Fruit fly (Drosophila melanogaster) whole organism, embryonic: Measurements from ENCODE around the gene Invadolysin.

Experiments used
- CG18476 ChIP-seq: fragments of 200-800 bp; sonication (Bioruptor generic); optimal IDR thresholded peaks from 2 replicates; lab custom pipeline; 2016; ENCODE audit warnings: missing biosample characterization, mild to moderate bottlenecking, missing genetic modification characterization
- CG18599 ChIP-seq: fragments of 200-800 bp; sonication (Bioruptor generic); optimal IDR thresholded peaks from 3 replicates; lab custom pipeline; 2017; ENCODE audit warnings: missing biosample characterization, missing genetic modification characterization, mild to moderate bottlenecking, moderate library complexity, missing genetic modification reagents
- Max ChIP-seq: fragments of 200-800 bp; sonication (Bioruptor generic); optimal IDR thresholded peaks from 2 replicates; lab custom pipeline; 2016; ENCODE audit warnings: missing biosample characterization, mild to moderate bottlenecking, missing genetic modification characterization
- Neu2 ChIP-seq: fragments of 200-800 bp; sonication (Bioruptor generic); optimal IDR thresholded peaks from 3 replicates; lab custom pipeline; 2016; ENCODE audit warnings: missing biosample characterization, missing genetic modification characterization, borderline replicate concordance
- Xbp1 ChIP-seq: fragments of 200-800 bp; sonication (Bioruptor generic); optimal IDR thresholded peaks from 3 replicates; lab custom pipeline; 2016; ENCODE audit warnings: missing biosample characterization, mild to moderate bottlenecking, missing genetic modification characterization
- bowl ChIP-seq: fragments of 200-800 bp; sonication (Bioruptor generic); IDR thresholded peaks from 2 replicates; pipeline ENCODE4 v1.3.6; 2022; ENCODE audit warnings: missing biosample characterization, missing genetic modification characterization
- hkb ChIP-seq, 2 experiments: fragments of 200-800 bp in 1 of 2; fragments of >200 bp in 1 of 2; sonication (Bioruptor generic) in 1 of 2; IDR thresholded peaks in 1 of 2; optimal IDR thresholded peaks in 1 of 2; 2 replicates each; pipeline versions ENCODE4 v1.3.6 to Lab custom; 2017 to 2022; ENCODE audit warnings: missing biosample characterization in 1 of 2, missing genetic modification characterization in 1 of 2
- klu ChIP-seq: fragments of 200-800 bp; sonication (Bioruptor generic); IDR thresholded peaks from 2 replicates; pipeline ENCODE4 v1.3.6; 2022; ENCODE audit warnings: missing biosample characterization, missing genetic modification characterization
- pum ChIP-seq: fragments of 200-800 bp; sonication (Bioruptor generic); optimal IDR thresholded peaks from 2 replicates; lab custom pipeline; 2016; ENCODE audit warnings: missing biosample characterization, missing genetic modification characterization

DNA sequence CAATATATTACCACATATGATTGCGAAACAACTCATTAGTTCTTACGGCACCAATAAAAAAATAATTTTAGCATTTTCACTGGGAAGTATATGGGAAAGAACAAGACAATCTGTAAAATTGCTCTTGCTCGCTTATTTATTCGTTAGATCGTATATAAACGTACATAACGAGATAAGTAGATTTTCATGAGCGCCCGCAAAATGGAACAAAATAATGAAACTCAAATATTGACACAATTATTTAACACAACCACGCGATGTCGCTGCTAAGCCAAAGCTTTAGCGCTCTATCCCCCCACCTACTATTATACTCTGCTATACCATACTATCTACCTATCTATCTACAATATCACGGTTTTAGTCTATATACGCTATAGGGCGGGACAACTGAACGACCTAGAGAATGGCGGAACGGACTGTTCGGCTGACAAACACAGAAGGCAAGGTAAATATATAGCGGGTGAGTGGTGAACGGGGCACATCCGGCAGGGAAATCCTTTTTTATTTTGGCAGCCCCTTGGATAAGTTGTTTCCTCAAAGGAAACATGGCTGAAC lies 13.4 kb upstream of the Invadolysin start:
- TF ChIP-seq bowl (GFP tag; lab: Robert Waterston, UW) = no peak
- TF ChIP-seq pum (GFP tag; lab: Kevin White, UChicago) = no peak
- no peak for TF ChIP-seq hkb (optimal IDR thresholded peaks at IDR 0.05; lab: Kevin White, UChicago)
- no peak for TF ChIP-seq hkb (GFP tag; IDR thresholded peaks at IDR 0.05; lab: Robert Waterston, UW)
- TF ChIP-seq klu (GFP tag; lab: Robert Waterston, UW) = no peak
- TF ChIP-seq Max (GFP tag; lab: Kevin White, UChicago) = no peak
- TF ChIP-seq CG18476 (GFP tag; lab: Kevin White, UChicago) = no peak
- TF ChIP-seq Neu2 = no peak
- no peak for TF ChIP-seq Xbp1 (GFP tag; lab: Kevin White, UChicago)
- TF ChIP-seq CG18599 (GFP tag; lab: Kevin White, UChicago) = peak; percentile 40
